Worm (Caenorhabditis elegans) whole organism, L3 larva: Measurements from ENCODE around the gene F14D7.12.

Experiments
- R02D3.7 ChIP-seq: fragments of 150-350 bp; optimal IDR thresholded peaks from 2 replicates; lab custom pipeline; 2014; ENCODE audit warnings: missing biosample characterization, missing genetic modification characterization
- ZK546.5 ChIP-seq: sonication (generic microtip); optimal IDR thresholded peaks from 2 replicates; lab custom pipeline; 2017; ENCODE audit warnings: missing biosample characterization, missing genetic modification characterization
- aly-2 ChIP-seq: fragments of 150-350 bp; optimal IDR thresholded peaks from 2 replicates; lab custom pipeline; 2014; ENCODE audit warnings: missing biosample characterization, missing genetic modification characterization
- ama-1 ChIP-seq: fragments of 150-350 bp; optimal IDR thresholded peaks from 2 replicates; lab custom pipeline; 2018
- ceh-28 ChIP-seq: fragments of 150-350 bp; optimal IDR thresholded peaks from 2 replicates; lab custom pipeline; 2014; ENCODE audit warnings: missing biosample characterization, missing genetic modification reagents, missing genetic modification characterization
- ceh-82 ChIP-seq: fragments of 150-350 bp; optimal IDR thresholded peaks from 2 replicates; lab custom pipeline; 2014; ENCODE audit warnings: missing biosample characterization, missing genetic modification characterization
- ceh-9 ChIP-seq: sonication (generic microtip); optimal IDR thresholded peaks from 2 replicates; lab custom pipeline; 2018; ENCODE audit warnings: missing biosample characterization, missing genetic modification characterization
- daf-12 ChIP-seq: fragments of 150-350 bp; optimal IDR thresholded peaks from 2 replicates; lab custom pipeline; 2014; ENCODE audit warnings: missing biosample characterization, missing genetic modification reagents, missing genetic modification characterization
- egl-27 ChIP-seq: sonication (generic microtip); optimal IDR thresholded peaks from 4 replicates; lab custom pipeline; 2017; ENCODE audit warnings: missing biosample characterization, missing genetic modification reagents, missing genetic modification characterization
- elt-2 ChIP-seq: sonication (generic microtip); optimal IDR thresholded peaks from 2 replicates; lab custom pipeline; 2016; ENCODE audit warnings: missing genetic modification reagents, mild to moderate bottlenecking, missing genetic modification characterization, missing compliant biosample characterization
- elt-3 ChIP-seq, 3 experiments: fragments of 150-350 bp in 1 of 3; sonication (generic microtip) in 2 of 3; optimal IDR thresholded peaks; 2 replicates in 2 of 3; 4 replicates in 1 of 3; lab custom pipeline; 2014 to 2017; ENCODE audit warnings: missing biosample characterization in 3 of 3, missing genetic modification characterization in 3 of 3
- eor-1 ChIP-seq, 2 experiments: fragments of 150-350 bp; optimal IDR thresholded peaks; 2 replicates each; lab custom pipeline; 2014 to 2018; ENCODE audit warnings: missing biosample characterization in 2 of 2, missing genetic modification characterization in 2 of 2
- fkh-2 ChIP-seq: fragments of 150-350 bp; optimal IDR thresholded peaks from 2 replicates; lab custom pipeline; 2014; ENCODE audit warnings: missing biosample characterization, missing genetic modification reagents, missing genetic modification characterization
- fos-1 ChIP-seq: fragments of 150-350 bp; optimal IDR thresholded peaks from 2 replicates; lab custom pipeline; 2014; ENCODE audit warnings: missing biosample characterization, missing genetic modification characterization
- hmg-11 ChIP-seq: sonication (generic microtip); optimal IDR thresholded peaks from 2 replicates; lab custom pipeline; 2016; ENCODE audit warnings: missing genetic modification characterization, missing compliant biosample characterization
- jun-1 ChIP-seq: fragments of 150-350 bp; optimal IDR thresholded peaks from 2 replicates; lab custom pipeline; 2014; ENCODE audit warnings: missing biosample characterization, missing genetic modification reagents, missing genetic modification characterization
- lin-39 ChIP-seq: fragments of 150-350 bp; optimal IDR thresholded peaks from 2 replicates; lab custom pipeline; 2018; ENCODE audit warnings: missing biosample characterization, missing genetic modification reagents, missing genetic modification characterization
- lsy-12 ChIP-seq: sonication (generic microtip); optimal IDR thresholded peaks from 2 replicates; lab custom pipeline; 2016; ENCODE audit warnings: mild to moderate bottlenecking, missing genetic modification characterization, missing compliant biosample characterization
- mml-1 ChIP-seq: fragments of 150-350 bp; sonication (generic microtip); optimal IDR thresholded peaks from 3 replicates; lab custom pipeline; 2014; ENCODE audit warnings: missing biosample characterization, missing genetic modification characterization
- nfya-1 ChIP-seq: sonication (generic microtip); optimal IDR thresholded peaks from 2 replicates; lab custom pipeline; 2017; ENCODE audit warnings: missing genetic modification characterization, mild to moderate bottlenecking, missing compliant biosample characterization, antibody characterized with exemption, moderate library complexity; ENCODE audit not compliant: insufficient read depth
- nhr-11 ChIP-seq: fragments of 150-350 bp; optimal IDR thresholded peaks from 2 replicates; lab custom pipeline; 2014; ENCODE audit warnings: missing biosample characterization, missing genetic modification characterization
- nhr-12 ChIP-seq: fragments of 150-350 bp; optimal IDR thresholded peaks from 2 replicates; lab custom pipeline; 2014; ENCODE audit warnings: missing biosample characterization, missing genetic modification characterization
- nhr-23 ChIP-seq: fragments of 150-350 bp; optimal IDR thresholded peaks from 2 replicates; lab custom pipeline; 2014; ENCODE audit warnings: missing biosample characterization, missing genetic modification reagents, missing genetic modification characterization
- nhr-237 ChIP-seq: fragments of 150-350 bp; optimal IDR thresholded peaks from 2 replicates; lab custom pipeline; 2014; ENCODE audit warnings: missing biosample characterization, missing genetic modification characterization
- nhr-25 ChIP-seq: sonication (generic microtip); optimal IDR thresholded peaks from 2 replicates; lab custom pipeline; 2017; ENCODE audit warnings: missing biosample characterization, missing genetic modification characterization
- nhr-67 ChIP-seq: fragments of 150-350 bp; optimal IDR thresholded peaks from 2 replicates; lab custom pipeline; 2014; ENCODE audit warnings: missing biosample characterization, missing genetic modification characterization
- nhr-76 ChIP-seq: fragments of 150-350 bp; sonication (generic microtip); optimal IDR thresholded peaks from 5 replicates; lab custom pipeline; 2014; ENCODE audit warnings: missing biosample characterization, missing genetic modification characterization
- nhr-77 ChIP-seq: fragments of 150-350 bp; optimal IDR thresholded peaks from 2 replicates; lab custom pipeline; 2014; ENCODE audit warnings: missing biosample characterization, missing genetic modification characterization
- pha-4 ChIP-seq: fragments of 150-350 bp; optimal IDR thresholded peaks from 2 replicates; lab custom pipeline; 2014; ENCODE audit warnings: missing biosample characterization, missing genetic modification reagents, missing genetic modification characterization
- pqm-1 ChIP-seq: fragments of 150-350 bp; optimal IDR thresholded peaks from 2 replicates; lab custom pipeline; 2017; ENCODE audit warnings: missing biosample characterization, missing genetic modification characterization, inconsistent platforms
- sea-2 ChIP-seq: fragments of 150-350 bp; sonication (generic microtip); optimal IDR thresholded peaks from 4 replicates; lab custom pipeline; 2014; ENCODE audit warnings: missing biosample characterization, missing genetic modification reagents, missing genetic modification characterization
- skn-1 ChIP-seq: fragments of 150-350 bp; optimal IDR thresholded peaks from 2 replicates; lab custom pipeline; 2014; ENCODE audit warnings: missing biosample characterization, missing genetic modification characterization
- snpc-4 ChIP-seq: fragments of 150-350 bp; optimal IDR thresholded peaks from 2 replicates; lab custom pipeline; 2014; ENCODE audit warnings: missing biosample characterization, missing genetic modification characterization
- tbx-2 ChIP-seq: sonication (generic microtip); optimal IDR thresholded peaks from 2 replicates; lab custom pipeline; 2016; ENCODE audit warnings: mild to moderate bottlenecking, missing genetic modification characterization, missing compliant biosample characterization
- unc-39 ChIP-seq: sonication (generic microtip); optimal IDR thresholded peaks from 4 replicates; lab custom pipeline; 2017; ENCODE audit warnings: missing biosample characterization, missing genetic modification characterization
- zag-1 ChIP-seq: fragments of 150-350 bp; optimal IDR thresholded peaks from 2 replicates; lab custom pipeline; 2014; ENCODE audit warnings: missing biosample characterization, missing genetic modification characterization
- ztf-11 ChIP-seq: fragments of 150-350 bp; optimal IDR thresholded peaks from 2 replicates; lab custom pipeline; 2014; ENCODE audit warnings: missing biosample characterization, missing genetic modification characterization

Gene F14D7.12

ce11 chrV:14311115-14311514 is 11.3 kb downstream of the F14D7.12 start, which contains the start of gene ddn-3:
Gene ddn-3 (minus strand): TSS chrV:14311215.
- TF ChIP-seq skn-1 (tag; lab: Kevin White, UChicago) (no peak), pha-4 (tag; lab: Kevin White, UChicago) (no peak), fkh-2 (no peak), aly-2 (tag; lab: Kevin White, UChicago) (no peak), lin-39 (tag; lab: Kevin White, UChicago) (no peak), egl-27 (tag; lab: Kevin White, UChicago) (no peak), nhr-12 (tag; lab: Kevin White, UChicago) (no peak), elt-2 (tag; lab: Kevin White, UChicago) (no peak), R02D3.7 (no peak), ama-1 (lab: Kevin White, UChicago) (no peak)

- TF ChIP-seq sea-2 (GFP tag; lab: Kevin White, UChicago) (no peak), ZK546.5 (tag; lab: Kevin White, UChicago) (no peak), fos-1 (no peak), nfya-1 (tag; lab: Kevin White, UChicago) (no peak), jun-1 (tag; lab: Kevin White, UChicago) (no peak), ceh-82 (tag; lab: Kevin White, UChicago) (no peak)
Observed at ce11 chrV:14312695-14313094, 12.9 kb downstream of the F14D7.12 start, which contains the start of gene F14D7.8. Gene F14D7.8 (minus strand): TSS chrV:14312795.

DNA sequence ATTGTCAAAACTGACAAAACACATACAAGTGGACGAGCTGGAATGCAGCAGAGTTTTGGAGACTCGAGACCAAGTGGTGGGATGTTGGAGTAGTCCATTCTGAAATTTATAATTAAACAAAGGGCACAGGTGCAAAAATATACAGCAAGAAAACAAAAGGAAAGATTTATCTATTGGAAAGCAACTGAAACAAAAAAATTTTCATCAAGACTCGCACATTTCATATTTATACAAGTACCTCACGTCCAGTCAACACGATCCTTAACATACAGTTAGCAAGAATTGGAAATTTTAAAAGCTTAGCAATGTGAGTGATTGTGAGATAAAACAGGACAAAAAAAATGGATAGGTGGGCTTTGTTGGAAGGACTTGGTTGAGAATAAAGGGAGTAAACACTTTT is 14.4 kb downstream of the F14D7.12 start, which contains the start of gene F47B8.1:
TSS of gene F47B8.1 (minus strand) at position 101 of the 400 bp plus-strand sequence.
- TF ChIP-seq ama-1 (lab: Kevin White, UChicago) (no peak), fkh-2 (no peak), nhr-76 (tag; lab: Kevin White, UChicago) (no peak), ceh-28 (tag; lab: Kevin White, UChicago) (no peak), nhr-23 (no peak), nhr-237 (tag; lab: Kevin White, UChicago) (no peak), nhr-11 (tag; lab: Kevin White, UChicago) (no peak), ceh-9 (tag; lab: Kevin White, UChicago) (no peak), ztf-11 (tag; lab: Kevin White, UChicago) (no peak), eor-1 (tag; optimal IDR thresholded peaks at IDR 0.05; lab: Kevin White, UChicago) (no peak), snpc-4 (tag; lab: Kevin White, UChicago) (no peak), skn-1 (tag; lab: Kevin White, UChicago) (no peak), tbx-2 (tag; lab: Kevin White, UChicago) (no peak), zag-1 (tag; lab: Kevin White, UChicago) (no peak), unc-39 (tag; lab: Kevin White, UChicago) (no peak)

ce11 chrV:14316525-14316924 is 16.7 kb downstream of the F14D7.12 start, which contains the start of gene F47B8.2:
Gene F47B8.2 (minus strand): TSS chrV:14316625.
- TF ChIP-seq nhr-12 (tag; lab: Kevin White, UChicago) (no peak), nhr-77 (tag; lab: Kevin White, UChicago) (no peak), mml-1 (tag; lab: Kevin White, UChicago) (no peak), nhr-25 (no peak), unc-39 (tag; lab: Kevin White, UChicago) (no peak), lsy-12 (tag; lab: Kevin White, UChicago) (no peak), nhr-67 (tag; lab: Kevin White, UChicago) (no peak), daf-12 (no peak), skn-1 (tag; lab: Kevin White, UChicago) (no peak), zag-1 (tag; lab: Kevin White, UChicago) (no peak), elt-2 (tag; lab: Kevin White, UChicago) (no peak), R02D3.7 (no peak), ztf-11 (tag; lab: Kevin White, UChicago) (no peak), ama-1 (lab: Kevin White, UChicago) (no peak), nhr-23 (no peak), pqm-1 (tag; lab: Kevin White, UChicago) (no peak), elt-3 (tag; optimal IDR thresholded peaks at IDR 0.05; lab: Kevin White, UChicago) (no peak), sea-2 (GFP tag; lab: Kevin White, UChicago) (no peak), egl-27 (tag; lab: Kevin White, UChicago) (no peak), hmg-11 (no peak)
